Fruit fly (Drosophila melanogaster) S2 (cell line): Measurements from ENCODE around the gene CG5114.

Experiments
- CG8478 ChIP-seq: fragments of >200 bp; optimal IDR thresholded peaks from 2 replicates; lab custom pipeline; 2018
- CTCF ChIP-seq, 2 experiments: fragments of >200 bp; optimal IDR thresholded peaks; 2 replicates each; lab custom pipeline; 2018

dm6 chr3L:14979332-14979731 is 3.3 kb upstream of the CG5114 start, which contains the start of gene CG3349:
- TF ChIP-seq CG8478 = no peak
- no peak for TF ChIP-seq CTCF (optimal IDR thresholded peaks at IDR 0.05; lab: Kevin White, UChicago)
